Fruit fly (Drosophila melanogaster) whole organism, embryonic: ENCODE results near the gene Drgx.

Source experiments
- Antp ChIP-seq: fragments of 200-800 bp; sonication (Bioruptor generic); optimal IDR thresholded peaks from 3 replicates; lab custom pipeline; 2016; ENCODE audit warnings: missing biosample characterization, missing genetic modification characterization
- BEAF-32 ChIP-seq: fragments of 200-800 bp; sonication (Bioruptor generic); optimal IDR thresholded peaks from 3 replicates; lab custom pipeline; 2017; ENCODE audit warnings: missing biosample characterization, missing genetic modification characterization, mild to moderate bottlenecking, moderate library complexity, missing genetic modification reagents
- Blimp-1 ChIP-seq: fragments of 200-800 bp; sonication (Bioruptor generic); optimal IDR thresholded peaks from 3 replicates; lab custom pipeline; 2018; ENCODE audit warnings: missing biosample characterization, missing genetic modification characterization, mild to moderate bottlenecking, moderate library complexity, missing genetic modification reagents
- CG1024 ChIP-seq: fragments of 200-800 bp; sonication (Bioruptor generic); IDR thresholded peaks from 2 replicates; pipeline ENCODE4 v1.3.6; 2022; ENCODE audit warnings: missing biosample characterization, missing genetic modification characterization
- CG11085 ChIP-seq: fragments of 200-800 bp; sonication (Bioruptor generic); IDR thresholded peaks from 2 replicates; pipeline ENCODE4 v1.3.6; 2022; ENCODE audit warnings: missing biosample characterization, missing genetic modification characterization
- CG11247 ChIP-seq: fragments of 200-800 bp; sonication (Bioruptor generic); IDR thresholded peaks from 2 replicates; pipeline ENCODE4 v1.3.6; 2022; ENCODE audit warnings: missing biosample characterization, missing genetic modification characterization
- CG11398 ChIP-seq: fragments of 200-800 bp; sonication (Bioruptor generic); optimal IDR thresholded peaks from 2 replicates; lab custom pipeline; 2016; ENCODE audit warnings: missing biosample characterization, missing genetic modification characterization
- CG12219 ChIP-seq: fragments of 200-800 bp; sonication (Bioruptor generic); optimal IDR thresholded peaks from 3 replicates; lab custom pipeline; 2018; ENCODE audit warnings: missing biosample characterization, mild to moderate bottlenecking, missing genetic modification characterization
- CG12391 ChIP-seq: fragments of 200-800 bp; sonication (Bioruptor generic); optimal IDR thresholded peaks from 3 replicates; lab custom pipeline; 2018; ENCODE audit warnings: missing biosample characterization, mild to moderate bottlenecking, missing genetic modification characterization, moderate library complexity
- CG13287 ChIP-seq: fragments of 200-800 bp; sonication (Bioruptor generic); IDR thresholded peaks from 2 replicates; pipeline ENCODE4 v1.3.6; 2022; ENCODE audit warnings: missing biosample characterization, missing genetic modification characterization; ENCODE audit not compliant: partially characterized antibody
- CG13624 ChIP-seq: fragments of 200-800 bp; sonication (Bioruptor generic); optimal IDR thresholded peaks from 2 replicates; lab custom pipeline; 2016; ENCODE audit warnings: missing biosample characterization, missing genetic modification characterization
- CG14441 ChIP-seq: fragments of 200-800 bp; sonication (Bioruptor generic); IDR thresholded peaks from 2 replicates; pipeline ENCODE4 v1.3.6; 2022; ENCODE audit warnings: missing biosample characterization, missing genetic modification characterization
- CG14965 ChIP-seq: fragments of 200-800 bp; sonication (Bioruptor generic); optimal IDR thresholded peaks from 2 replicates; lab custom pipeline; 2016; ENCODE audit warnings: missing biosample characterization, missing genetic modification characterization, borderline replicate concordance
- CG15601 ChIP-seq: fragments of 200-800 bp; sonication (Bioruptor generic); optimal IDR thresholded peaks from 3 replicates; lab custom pipeline; 2019; ENCODE audit warnings: missing biosample characterization, mild to moderate bottlenecking, missing genetic modification characterization, moderate library complexity
- CG18476 ChIP-seq: fragments of 200-800 bp; sonication (Bioruptor generic); optimal IDR thresholded peaks from 2 replicates; lab custom pipeline; 2016; ENCODE audit warnings: missing biosample characterization, mild to moderate bottlenecking, missing genetic modification characterization
- CG3163 ChIP-seq: fragments of 200-800 bp; sonication (Bioruptor generic); optimal IDR thresholded peaks from 3 replicates; lab custom pipeline; 2016; ENCODE audit warnings: missing biosample characterization, missing genetic modification characterization
- CG3281 ChIP-seq: fragments of 200-800 bp; sonication (Bioruptor generic); optimal IDR thresholded peaks from 3 replicates; lab custom pipeline; 2017; ENCODE audit warnings: missing biosample characterization, mild to moderate bottlenecking, missing genetic modification characterization
- CG4404 ChIP-seq: fragments of 200-800 bp; sonication (Bioruptor generic); IDR thresholded peaks from 2 replicates; pipeline ENCODE4 v1.3.6; 2022; ENCODE audit warnings: missing biosample characterization, missing genetic modification characterization
- CG4424 ChIP-seq: fragments of 200-800 bp; sonication (Bioruptor generic); optimal IDR thresholded peaks from 3 replicates; lab custom pipeline; 2016; ENCODE audit warnings: missing biosample characterization, missing genetic modification characterization
- CG6654 ChIP-seq: fragments of 200-800 bp; sonication (Bioruptor generic); optimal IDR thresholded peaks from 2 replicates; lab custom pipeline; 2017; ENCODE audit warnings: missing biosample characterization, mild to moderate bottlenecking, missing genetic modification characterization
- CG6683 ChIP-seq: fragments of 200-800 bp; sonication (Bioruptor generic); optimal IDR thresholded peaks from 2 replicates; lab custom pipeline; 2017; ENCODE audit warnings: missing biosample characterization, mild to moderate bottlenecking, missing genetic modification characterization, missing genetic modification reagents
- CG8281 ChIP-seq: fragments of 200-800 bp; sonication (Bioruptor generic); optimal IDR thresholded peaks from 2 replicates; lab custom pipeline; 2018; ENCODE audit warnings: missing biosample characterization, mild to moderate bottlenecking, missing genetic modification characterization, moderate library complexity
- CG8388 ChIP-seq: fragments of 200-800 bp; sonication (Bioruptor generic); optimal IDR thresholded peaks from 2 replicates; lab custom pipeline; 2019; ENCODE audit warnings: missing biosample characterization, mild to moderate bottlenecking, missing genetic modification characterization, moderate library complexity
- CG9215 ChIP-seq: fragments of 200-800 bp; sonication (Bioruptor generic); IDR thresholded peaks from 2 replicates; pipeline ENCODE4 v1.3.6; 2022; ENCODE audit warnings: missing biosample characterization, missing genetic modification characterization
- CHES-1-like ChIP-seq: fragments of 200-800 bp; sonication (Bioruptor generic); optimal IDR thresholded peaks from 2 replicates; lab custom pipeline; 2016; ENCODE audit warnings: missing biosample characterization, missing genetic modification characterization
- CoRest ChIP-seq: fragments of 200-800 bp; sonication (Bioruptor generic); optimal IDR thresholded peaks from 3 replicates; lab custom pipeline; 2018; ENCODE audit warnings: missing biosample characterization, mild to moderate bottlenecking, missing genetic modification characterization, moderate library complexity
- Dfd ChIP-seq, 2 experiments: fragments of >200 bp; optimal IDR thresholded peaks; 2 replicates each; lab custom pipeline; 2017; ENCODE audit warnings: missing biosample characterization in 2 of 2, missing genetic modification characterization in 2 of 2
- Dip2 ChIP-seq: fragments of 200-800 bp; sonication (Bioruptor generic); IDR thresholded peaks from 2 replicates; pipeline ENCODE4 v1.3.6; 2022; ENCODE audit warnings: missing biosample characterization, missing genetic modification characterization
- ERR ChIP-seq: fragments of 200-800 bp; sonication (Bioruptor generic); optimal IDR thresholded peaks from 2 replicates; lab custom pipeline; 2016; ENCODE audit warnings: missing biosample characterization, missing genetic modification characterization
- Fer2 ChIP-seq: fragments of 200-800 bp; sonication (Bioruptor generic); optimal IDR thresholded peaks from 2 replicates; lab custom pipeline; 2018; ENCODE audit warnings: missing biosample characterization, mild to moderate bottlenecking, missing genetic modification characterization, moderate library complexity
- Mrtf ChIP-seq: fragments of 200-800 bp; sonication (Bioruptor generic); IDR thresholded peaks from 3 replicates; pipeline ENCODE4 v1.3.6; 2022; ENCODE audit warnings: missing biosample characterization, missing genetic modification characterization
- NC2β ChIP-seq: fragments of 200-800 bp; sonication (Bioruptor generic); optimal IDR thresholded peaks from 2 replicates; lab custom pipeline; 2016; ENCODE audit warnings: missing biosample characterization, missing genetic modification characterization
- Side ChIP-seq: fragments of 200-800 bp; sonication (Bioruptor generic); optimal IDR thresholded peaks from 2 replicates; lab custom pipeline; 2016; ENCODE audit warnings: missing biosample characterization, missing genetic modification characterization
- Six4 ChIP-seq: fragments of 200-800 bp; sonication (Bioruptor generic); optimal IDR thresholded peaks from 2 replicates; lab custom pipeline; 2016; ENCODE audit warnings: missing biosample characterization, missing genetic modification characterization
- az2 ChIP-seq: fragments of 200-800 bp; sonication (Bioruptor generic); optimal IDR thresholded peaks from 3 replicates; lab custom pipeline; 2016; ENCODE audit warnings: missing biosample characterization, missing genetic modification characterization
- dati ChIP-seq: fragments of 200-800 bp; sonication (Bioruptor generic); IDR thresholded peaks from 2 replicates; pipeline ENCODE4 v1.3.6; 2022; ENCODE audit warnings: missing biosample characterization, missing genetic modification characterization
- dpn ChIP-seq, 2 experiments: fragments of 200-800 bp; sonication (Bioruptor generic); optimal IDR thresholded peaks; 3 replicates each; lab custom pipeline; 2016; ENCODE audit warnings: missing biosample characterization in 2 of 2, missing genetic modification characterization in 2 of 2
- dysf ChIP-seq: fragments of 200-800 bp; sonication (Bioruptor generic); IDR thresholded peaks from 3 replicates; pipeline ENCODE4 v1.3.6; 2022; ENCODE audit warnings: missing biosample characterization, missing genetic modification characterization
- grau ChIP-seq: fragments of 200-800 bp; optimal IDR thresholded peaks from 3 replicates; lab custom pipeline; 2019; ENCODE audit warnings: missing biosample characterization, mild to moderate bottlenecking, missing genetic modification characterization, moderate library complexity
- grn ChIP-seq: fragments of 200-800 bp; sonication (Bioruptor generic); optimal IDR thresholded peaks from 3 replicates; lab custom pipeline; 2017; ENCODE audit warnings: missing biosample characterization, missing genetic modification characterization
- jing ChIP-seq: fragments of 200-800 bp; sonication (Bioruptor generic); optimal IDR thresholded peaks from 2 replicates; lab custom pipeline; 2018; ENCODE audit warnings: missing biosample characterization, mild to moderate bottlenecking, missing genetic modification characterization
- lbe ChIP-seq: fragments of 200-800 bp; sonication (Bioruptor generic); optimal IDR thresholded peaks from 2 replicates; lab custom pipeline; 2016; ENCODE audit warnings: missing biosample characterization, mild to moderate bottlenecking, missing genetic modification characterization
- luna ChIP-seq: fragments of 200-800 bp; sonication (Bioruptor generic); optimal IDR thresholded peaks from 2 replicates; lab custom pipeline; 2016; ENCODE audit warnings: missing biosample characterization, missing genetic modification characterization
- onecut ChIP-seq: fragments of 200-800 bp; sonication (Bioruptor generic); IDR thresholded peaks from 2 replicates; pipeline ENCODE4 v1.3.6; 2022; ENCODE audit warnings: missing biosample characterization, missing genetic modification characterization
- phol ChIP-seq: fragments of 200-800 bp; sonication (Bioruptor generic); optimal IDR thresholded peaks from 3 replicates; lab custom pipeline; 2018; ENCODE audit warnings: missing biosample characterization, mild to moderate bottlenecking, missing genetic modification characterization, moderate library complexity
- sima ChIP-seq: fragments of 200-800 bp; sonication (Bioruptor generic); optimal IDR thresholded peaks from 2 replicates; lab custom pipeline; 2016; ENCODE audit warnings: missing biosample characterization, missing genetic modification characterization
- slou ChIP-seq: fragments of 200-800 bp; sonication (Bioruptor generic); optimal IDR thresholded peaks from 3 replicates; lab custom pipeline; 2016; ENCODE audit warnings: missing biosample characterization, missing genetic modification characterization
- so ChIP-seq: fragments of 200-800 bp; sonication (Bioruptor generic); IDR thresholded peaks from 3 replicates; pipeline ENCODE4 v1.3.6; 2022; ENCODE audit warnings: missing biosample characterization, missing genetic modification characterization
- stc ChIP-seq: fragments of 200-800 bp; sonication (Bioruptor generic); IDR thresholded peaks from 2 replicates; pipeline ENCODE4 v1.3.6; 2022; ENCODE audit warnings: missing biosample characterization, missing genetic modification characterization
- wdn ChIP-seq: fragments of 200-800 bp; sonication (Bioruptor generic); IDR thresholded peaks from 2 replicates; pipeline ENCODE4 v1.3.6; 2022; ENCODE audit warnings: missing biosample characterization, missing genetic modification characterization
- zf30C ChIP-seq: fragments of 200-800 bp; sonication (Bioruptor generic); optimal IDR thresholded peaks from 3 replicates; lab custom pipeline; 2018; ENCODE audit warnings: missing biosample characterization, mild to moderate bottlenecking, missing genetic modification characterization
- zfh1 ChIP-seq: fragments of 200-800 bp; sonication (Bioruptor generic); IDR thresholded peaks from 3 replicates; pipeline ENCODE4 v1.3.6; 2022; ENCODE audit warnings: missing biosample characterization, missing genetic modification characterization

Drgx gene

dm6 chr2L:3628819-3629218 lies 33.7 kb upstream of the Drgx start (continued):
- TF ChIP-seq so (peak; percentile 86; the same call in 2 of the 3 replicates), CG12219 (GFP tag; lab: Kevin White, UChicago) (no peak), zfh1 (GFP tag; lab: Robert Waterston, UW) (peak; percentile 88), slou (GFP tag; lab: Kevin White, UChicago) (no peak), ERR (GFP tag; lab: Kevin White, UChicago) (no peak), CG9215 (GFP tag; lab: Robert Waterston, UW) (no peak), CG11247 (GFP tag; lab: Robert Waterston, UW) (peak; percentile 69), grn (no peak), CG11085 (GFP tag; lab: Robert Waterston, UW) (no peak), CG4424 (GFP tag; lab: Kevin White, UChicago) (peak; percentile 64), phol (tag; lab: Kevin White, UChicago) (peak; percentile 29), zf30C (no peak), NC2β (GFP tag; lab: Kevin White, UChicago) (peak; percentile 91), sima (GFP tag; lab: Kevin White, UChicago) (no peak), CG14965 (no peak), Fer2 (tag; lab: Kevin White, UChicago) (no peak), CG6683 (GFP tag; lab: Kevin White, UChicago) (peak; percentile 78), wdn (no peak), BEAF-32 (GFP tag; lab: Kevin White, UChicago) (no peak), CG3163 (GFP tag; lab: Kevin White, UChicago) (peak; percentile 55), Mrtf (peak; percentile 39; the same call in 1 of the 3 replicates), CG1024 (peak; percentile 38; the same call in 1 of the 2 replicates), CG13624 (GFP tag; lab: Kevin White, UChicago) (no peak), luna (GFP tag; lab: Kevin White, UChicago) (no peak), stc (peak; percentile 54; the same call in 1 of the 2 replicates), Antp (peak; percentile 28), lbe (GFP tag; lab: Kevin White, UChicago) (no peak), onecut (no peak), az2 (GFP tag; lab: Kevin White, UChicago) (no peak), CG18476 (GFP tag; lab: Kevin White, UChicago) (no peak), CG15601 (tag; lab: Kevin White, UChicago) (no peak), CG6654 (GFP tag; lab: Kevin White, UChicago) (peak; percentile 22), dpn (GFP tag; optimal IDR thresholded peaks at IDR 0.05; lab: Kevin White, UChicago) (peak; percentile 8 to 68), jing (GFP tag; lab: Kevin White, UChicago) (peak; percentile 44), Dfd (GFP tag; optimal IDR thresholded peaks at IDR 0.05; lab: Kevin White, UChicago) (no peak), Dip2 (no peak), Side (GFP tag; lab: Kevin White, UChicago) (peak; percentile 81), dati (GFP tag; lab: Robert Waterston, UW) (no peak), CG8281 (peak; percentile 75), CG13287 (GFP tag; lab: Robert Waterston, UW) (no peak), grau (no peak), CG11398 (GFP tag; lab: Kevin White, UChicago) (peak; percentile 48), CG3281 (GFP tag; lab: Kevin White, UChicago) (peak; percentile 78), dysf (GFP tag; lab: Robert Waterston, UW) (peak; percentile 68; the same call in 1 of the 3 replicates), CG8388 (GFP tag; lab: Kevin White, UChicago) (no peak), Six4 (peak; percentile 83), CoRest (no peak), Blimp-1 (GFP tag; lab: Kevin White, UChicago) (peak; percentile 80), CG4404 (GFP tag; lab: Robert Waterston, UW) (no peak), CG14441 (peak; percentile 41; the same call in 1 of the 2 replicates), CG12391 (peak; percentile 73), CHES-1-like (GFP tag; lab: Kevin White, UChicago) (peak; percentile 93)
